Fruit fly (Drosophila melanogaster) whole organism, prepupa: ENCODE measurements around the gene Alg10.
A peak's percentile ranks its signal among the peaks of the same experiment; 100 is the strongest.

ENCODE experiments used
- Blimp-1 ChIP-seq: fragments of 200-800 bp; sonication (Bioruptor generic); optimal IDR thresholded peaks from 3 replicates; lab custom pipeline; 2017; ENCODE audit warnings: missing biosample characterization, missing genetic modification characterization, mild to moderate bottlenecking, moderate library complexity, missing genetic modification reagents
- CG10669 ChIP-seq: fragments of 200-800 bp; sonication (Bioruptor generic); optimal IDR thresholded peaks from 3 replicates; lab custom pipeline; 2018; ENCODE audit warnings: missing biosample characterization, mild to moderate bottlenecking, missing genetic modification characterization, moderate library complexity
- CG11294 ChIP-seq: fragments of 200-800 bp; sonication (Bioruptor generic); IDR thresholded peaks from 2 replicates; pipeline ENCODE4 v1.3.6; 2022; ENCODE audit warnings: missing biosample characterization, missing genetic modification characterization
- CG11762 ChIP-seq: fragments of 200-800 bp; sonication (Bioruptor generic); optimal IDR thresholded peaks from 3 replicates; lab custom pipeline; 2016; ENCODE audit warnings: missing biosample characterization, missing genetic modification characterization; ENCODE audit not compliant: insufficient read depth
- CG11902 ChIP-seq: fragments of 200-800 bp; sonication (Bioruptor generic); optimal IDR thresholded peaks from 3 replicates; lab custom pipeline; 2016; ENCODE audit warnings: missing biosample characterization, missing genetic modification characterization
- CG15336 ChIP-seq: fragments of 200-800 bp; sonication (Bioruptor generic); IDR thresholded peaks from 2 replicates; pipeline ENCODE4 v1.3.6; 2022; ENCODE audit warnings: missing biosample characterization, missing genetic modification characterization
- CG16779 ChIP-seq: fragments of 200-800 bp; sonication (Bioruptor generic); optimal IDR thresholded peaks from 3 replicates; lab custom pipeline; 2017; ENCODE audit warnings: missing biosample characterization, mild to moderate bottlenecking, missing genetic modification characterization
- CG3032 ChIP-seq: fragments of 200-800 bp; optimal IDR thresholded peaks from 2 replicates; lab custom pipeline; 2019; ENCODE audit warnings: missing biosample characterization, mild to moderate bottlenecking, missing genetic modification characterization, moderate library complexity
- CG31627 ChIP-seq: fragments of 200-800 bp; sonication (Bioruptor generic); optimal IDR thresholded peaks from 3 replicates; lab custom pipeline; 2016; ENCODE audit warnings: missing biosample characterization, missing genetic modification characterization
- CG32006 ChIP-seq: fragments of 200-800 bp; sonication (Bioruptor generic); optimal IDR thresholded peaks from 3 replicates; lab custom pipeline; 2017; ENCODE audit warnings: missing biosample characterization, mild to moderate bottlenecking, missing genetic modification characterization
- CG34406 ChIP-seq: fragments of 200-800 bp; sonication (Bioruptor generic); optimal IDR thresholded peaks from 3 replicates; lab custom pipeline; 2016; ENCODE audit warnings: missing biosample characterization, missing genetic modification characterization
- CG3919 ChIP-seq: fragments of 200-800 bp; sonication (Bioruptor generic); optimal IDR thresholded peaks from 3 replicates; lab custom pipeline; 2016; ENCODE audit warnings: missing biosample characterization, missing genetic modification characterization
- CG4318 ChIP-seq: fragments of 200-800 bp; sonication (Bioruptor generic); optimal IDR thresholded peaks from 3 replicates; lab custom pipeline; 2017; ENCODE audit warnings: missing biosample characterization, mild to moderate bottlenecking, missing genetic modification characterization
- CG6163 ChIP-seq: fragments of 200-800 bp; sonication (Bioruptor generic); IDR thresholded peaks from 3 replicates; pipeline ENCODE4 v1.3.6; 2022; ENCODE audit warnings: missing biosample characterization, missing genetic modification characterization
- CG6792 ChIP-seq: fragments of 200-800 bp; sonication (Bioruptor generic); optimal IDR thresholded peaks from 3 replicates; lab custom pipeline; 2016; ENCODE audit warnings: missing biosample characterization, missing genetic modification characterization
- CG6854 ChIP-seq: fragments of 200-800 bp; sonication (Bioruptor generic); optimal IDR thresholded peaks from 2 replicates; lab custom pipeline; 2017; ENCODE audit warnings: missing biosample characterization, mild to moderate bottlenecking, missing genetic modification characterization
- CG7368 ChIP-seq: fragments of 200-800 bp; sonication (Bioruptor generic); optimal IDR thresholded peaks from 3 replicates; lab custom pipeline; 2016; ENCODE audit warnings: missing biosample characterization, missing genetic modification characterization
- CG8119 ChIP-seq: fragments of 200-800 bp; sonication (Bioruptor generic); IDR thresholded peaks from 3 replicates; pipeline ENCODE4 v1.3.6; 2022; ENCODE audit warnings: missing biosample characterization, missing genetic modification characterization
- Eip75B ChIP-seq: fragments of 200-800 bp; sonication (Bioruptor generic); optimal IDR thresholded peaks from 3 replicates; lab custom pipeline; 2016; ENCODE audit warnings: missing biosample characterization, missing genetic modification characterization
- Eip93F ChIP-seq: fragments of 200-800 bp; sonication (Bioruptor generic); optimal IDR thresholded peaks from 2 replicates; lab custom pipeline; 2016; ENCODE audit warnings: missing biosample characterization, mild to moderate bottlenecking, missing genetic modification characterization
- Ets21C ChIP-seq: fragments of 200-800 bp; sonication (Bioruptor generic); optimal IDR thresholded peaks from 3 replicates; lab custom pipeline; 2016; ENCODE audit warnings: missing biosample characterization, missing genetic modification characterization
- Ets96B ChIP-seq: fragments of 200-800 bp; optimal IDR thresholded peaks from 2 replicates; lab custom pipeline; 2019; ENCODE audit warnings: missing biosample characterization, mild to moderate bottlenecking, missing genetic modification characterization, moderate library complexity
- Gug ChIP-seq: fragments of 200-800 bp; sonication (Bioruptor generic); IDR thresholded peaks from 2 replicates; pipeline ENCODE4 v1.3.6; 2022; ENCODE audit warnings: missing biosample characterization, missing genetic modification characterization
- Hr38 ChIP-seq: sonication (Bioruptor generic); optimal IDR thresholded peaks from 2 replicates; lab custom pipeline; 2016; ENCODE audit warnings: missing biosample characterization, missing genetic modification characterization
- Lpt ChIP-seq: fragments of 200-800 bp; sonication (Bioruptor generic); optimal IDR thresholded peaks from 3 replicates; lab custom pipeline; 2016; ENCODE audit warnings: missing biosample characterization, missing genetic modification characterization
- Met ChIP-seq: fragments of 200-800 bp; sonication (Bioruptor generic); optimal IDR thresholded peaks from 3 replicates; lab custom pipeline; 2016; ENCODE audit warnings: missing biosample characterization, missing genetic modification characterization
- OdsH ChIP-seq: fragments of 200-800 bp; sonication (Bioruptor generic); optimal IDR thresholded peaks from 3 replicates; lab custom pipeline; 2016; ENCODE audit warnings: missing biosample characterization, missing genetic modification characterization
- Sox102F ChIP-seq: fragments of 200-800 bp; sonication (Bioruptor generic); optimal IDR thresholded peaks from 2 replicates; lab custom pipeline; 2016; ENCODE audit warnings: missing biosample characterization, mild to moderate bottlenecking, missing genetic modification characterization
- Sox14 ChIP-seq: fragments of 200-800 bp; sonication (Bioruptor generic); optimal IDR thresholded peaks from 3 replicates; lab custom pipeline; 2016; ENCODE audit warnings: missing biosample characterization, missing genetic modification characterization
- Sox15 ChIP-seq: fragments of 200-800 bp; sonication (Bioruptor generic); optimal IDR thresholded peaks from 3 replicates; lab custom pipeline; 2016; ENCODE audit warnings: missing biosample characterization, missing genetic modification characterization
- acj6 ChIP-seq: fragments of 200-800 bp; sonication (Bioruptor generic); optimal IDR thresholded peaks from 3 replicates; lab custom pipeline; 2016; ENCODE audit warnings: missing biosample characterization, missing genetic modification characterization
- dac ChIP-seq: fragments of 200-800 bp; sonication (Bioruptor generic); optimal IDR thresholded peaks from 2 replicates; lab custom pipeline; 2017; ENCODE audit warnings: missing biosample characterization, mild to moderate bottlenecking, missing genetic modification characterization
- eg ChIP-seq: fragments of 200-800 bp; sonication (Bioruptor generic); IDR thresholded peaks from 3 replicates; pipeline ENCODE4 v1.3.6; 2022; ENCODE audit warnings: missing biosample characterization, missing genetic modification characterization
- esn ChIP-seq: fragments of 200-800 bp; sonication (Bioruptor generic); optimal IDR thresholded peaks from 2 replicates; lab custom pipeline; 2016; ENCODE audit warnings: missing biosample characterization, mild to moderate bottlenecking, missing genetic modification characterization, moderate library complexity
- fd59A ChIP-seq: fragments of 200-800 bp; sonication (Bioruptor generic); optimal IDR thresholded peaks from 2 replicates; lab custom pipeline; 2017; ENCODE audit warnings: missing biosample characterization, mild to moderate bottlenecking, missing genetic modification characterization, missing genetic modification reagents
- fd85E ChIP-seq: fragments of 200-800 bp; sonication (Bioruptor generic); optimal IDR thresholded peaks from 3 replicates; lab custom pipeline; 2016; ENCODE audit warnings: missing biosample characterization, missing genetic modification characterization
- fkh ChIP-seq: fragments of 200-800 bp; sonication (Bioruptor generic); optimal IDR thresholded peaks from 3 replicates; lab custom pipeline; 2017; ENCODE audit warnings: missing biosample characterization, mild to moderate bottlenecking, missing genetic modification characterization, moderate library complexity
- lz ChIP-seq: fragments of 200-800 bp; sonication (Bioruptor generic); optimal IDR thresholded peaks from 3 replicates; lab custom pipeline; 2016; ENCODE audit warnings: missing biosample characterization, missing genetic modification characterization
- net ChIP-seq: fragments of 200-800 bp; sonication (Bioruptor generic); optimal IDR thresholded peaks from 3 replicates; lab custom pipeline; 2016; ENCODE audit warnings: missing biosample characterization, missing genetic modification characterization
- salr ChIP-seq, 2 experiments: fragments of 200-800 bp; sonication (Bioruptor generic); optimal IDR thresholded peaks; 3 replicates each; lab custom pipeline; 2016 to 2018; ENCODE audit warnings: missing biosample characterization in 2 of 2, missing genetic modification characterization in 2 of 2, mild to moderate bottlenecking in 1 of 2
- ss ChIP-seq, 2 experiments: fragments of 200-800 bp; sonication (Bioruptor generic); optimal IDR thresholded peaks; 2 replicates in 1 of 2; 3 replicates in 1 of 2; lab custom pipeline; 2017 to 2018; ENCODE audit warnings: mild to moderate bottlenecking in 2 of 2, missing biosample characterization in 2 of 2, missing genetic modification characterization in 2 of 2, moderate library complexity in 1 of 2
- svp ChIP-seq: fragments of 200-800 bp; sonication (Bioruptor generic); peaks from one replicate; lab custom pipeline; 2016; ENCODE audit warnings: missing biosample characterization, missing genetic modification characterization
- topi ChIP-seq: fragments of 200-800 bp; sonication (Bioruptor generic); optimal IDR thresholded peaks from 3 replicates; lab custom pipeline; 2016; ENCODE audit warnings: missing biosample characterization, missing genetic modification characterization
- vri ChIP-seq: fragments of 200-800 bp; sonication (Bioruptor generic); optimal IDR thresholded peaks from 3 replicates; lab custom pipeline; 2016; ENCODE audit warnings: missing biosample characterization, mild to moderate bottlenecking, missing genetic modification characterization

Gene Alg10

DNA sequence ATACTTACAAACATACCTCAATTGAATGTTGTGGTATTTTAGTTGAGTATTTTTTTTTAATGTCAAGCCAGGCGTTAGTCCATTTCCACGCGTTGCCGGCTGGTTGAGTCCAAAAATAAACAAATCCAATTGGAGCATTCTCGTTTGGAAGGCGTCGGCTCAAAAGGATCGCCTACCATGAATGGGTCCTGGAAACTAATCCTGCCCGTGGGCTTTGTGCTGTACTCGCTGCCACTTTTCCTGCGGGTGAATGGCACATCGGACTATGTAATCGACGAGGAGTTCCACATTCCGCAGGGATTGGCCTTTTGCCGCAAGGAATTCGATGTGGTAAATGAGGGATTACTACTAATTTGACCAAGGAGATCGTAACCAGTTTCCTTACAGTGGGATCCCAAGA, at the start of gene Alg10:
TSS of gene Alg10 (plus strand) at position 73 of the 400 bp plus-strand sequence.
- no peak for TF ChIP-seq CG32006 (GFP tag; lab: Kevin White, UChicago)
- no peak for TF ChIP-seq svp (GFP tag; lab: Kevin White, UChicago)
- TF ChIP-seq lz (GFP tag; lab: Kevin White, UChicago): no peak
- peak; percentile 57 for TF ChIP-seq fkh (GFP tag; lab: Kevin White, UChicago)
- TF ChIP-seq OdsH (GFP tag; lab: Kevin White, UChicago): no peak
- no peak for TF ChIP-seq vri (GFP tag; lab: Kevin White, UChicago)
- no peak for TF ChIP-seq Sox14 (GFP tag; lab: Kevin White, UChicago)
- no peak for TF ChIP-seq Met (GFP tag; lab: Kevin White, UChicago)
- no peak for TF ChIP-seq CG6854 (GFP tag; lab: Kevin White, UChicago)
- TF ChIP-seq, all 60 proteins: peak for 1

dm6 chr3L:11117733-11118132, 47.0 kb upstream of the Alg10 start:
- TF ChIP-seq Lpt (GFP tag; lab: Kevin White, UChicago): no peak
- TF ChIP-seq Eip93F (GFP tag; lab: Kevin White, UChicago): no peak
- TF ChIP-seq Blimp-1 (GFP tag; lab: Kevin White, UChicago): no peak

DNA sequence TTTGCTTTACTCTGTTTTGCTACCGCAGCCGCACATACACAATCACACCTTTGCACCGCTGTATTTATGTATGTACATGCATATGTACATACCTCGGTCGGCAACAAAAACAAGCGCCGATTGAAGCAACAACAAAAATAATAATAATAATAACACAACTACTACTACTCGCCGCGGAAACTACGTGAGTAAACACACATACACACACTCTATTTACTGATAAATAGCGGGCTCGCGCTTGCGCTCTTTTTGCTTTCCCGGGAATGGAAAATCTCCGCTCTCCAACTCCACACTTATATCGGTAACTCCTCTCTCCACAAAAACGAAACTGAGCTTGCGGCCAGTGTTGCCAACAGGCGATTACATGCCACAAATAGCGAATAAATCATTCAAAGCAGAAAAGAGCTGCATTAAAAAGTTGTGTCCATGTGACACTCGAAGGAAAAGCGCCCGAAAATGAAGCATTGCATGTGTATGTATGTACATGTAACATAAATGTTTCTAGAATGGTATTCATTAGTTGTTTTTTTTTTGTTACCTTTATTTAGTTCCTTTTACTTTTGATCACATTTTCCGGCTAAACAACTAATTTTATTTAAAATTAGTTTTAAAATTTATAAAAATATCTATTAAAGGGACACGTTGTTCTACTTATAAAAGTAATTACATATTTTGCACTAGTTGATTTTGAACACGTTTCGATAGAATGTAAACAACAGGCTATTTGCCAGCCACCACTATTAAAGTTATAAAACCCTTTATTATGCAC, 46.0 kb upstream of the Alg10 start:
- TF ChIP-seq CG7368 (GFP tag; lab: Kevin White, UChicago) (no peak), CG11902 (GFP tag; lab: Kevin White, UChicago) (no peak), CG8119 (GFP tag; lab: Robert Waterston, UW) (peak; percentile 72), Eip93F (GFP tag; lab: Kevin White, UChicago) (no peak), Gug (GFP tag; lab: Robert Waterston, UW) (no peak; the same call in 1 of the 2 replicates), Sox15 (GFP tag; lab: Kevin White, UChicago) (no peak), CG10669 (GFP tag; lab: Kevin White, UChicago) (no peak), topi (GFP tag; lab: Kevin White, UChicago) (peak; percentile 6), CG31627 (GFP tag; lab: Kevin White, UChicago) (no peak), CG16779 (tag; lab: Kevin White, UChicago) (peak; percentile 63), Ets96B (tag; lab: Kevin White, UChicago) (no peak), CG3032 (tag; lab: Kevin White, UChicago) (no peak), CG32006 (GFP tag; lab: Kevin White, UChicago) (peak; percentile 60), Hr38 (GFP tag; lab: Kevin White, UChicago) (peak; percentile 26), Ets21C (GFP tag; lab: Kevin White, UChicago) (no peak), CG34406 (GFP tag; lab: Kevin White, UChicago) (no peak), salr (GFP tag; optimal IDR thresholded peaks at IDR 0.05; lab: Kevin White, UChicago) (peak in 1 of 2 experiments; percentile 23), CG11294 (no peak), net (GFP tag; lab: Kevin White, UChicago) (no peak), dac (no peak), Lpt (GFP tag; lab: Kevin White, UChicago) (peak; percentile 19), fd59A (GFP tag; lab: Kevin White, UChicago) (no peak), CG6163 (GFP tag; lab: Robert Waterston, UW) (peak; percentile 56; the same call in 1 of the 3 replicates), Met (GFP tag; lab: Kevin White, UChicago) (no peak), esn (GFP tag; lab: Kevin White, UChicago) (no peak), fkh (GFP tag; lab: Kevin White, UChicago) (peak; percentile 100), Eip75B (GFP tag; lab: Kevin White, UChicago) (no peak), fd85E (GFP tag; lab: Kevin White, UChicago) (no peak), acj6 (GFP tag; lab: Kevin White, UChicago) (no peak), ss (GFP tag; optimal IDR thresholded peaks at IDR 0.05; lab: Kevin White, UChicago) (peak; percentile 61 to 70), CG4318 (GFP tag; lab: Kevin White, UChicago) (no peak), CG3919 (GFP tag; lab: Kevin White, UChicago) (no peak), CG6792 (GFP tag; lab: Kevin White, UChicago) (no peak), svp (GFP tag; lab: Kevin White, UChicago) (peak; percentile 83), vri (GFP tag; lab: Kevin White, UChicago) (peak; percentile 37), CG11762 (GFP tag; lab: Kevin White, UChicago) (no peak), CG6854 (GFP tag; lab: Kevin White, UChicago) (no peak), OdsH (GFP tag; lab: Kevin White, UChicago) (peak; percentile 16), eg (peak; percentile 53; the same call in 2 of the 3 replicates), Sox102F (GFP tag; lab: Kevin White, UChicago) (no peak), CG15336 (GFP tag; lab: Robert Waterston, UW) (peak; percentile 60), lz (GFP tag; lab: Kevin White, UChicago) (no peak)
